Fruit fly (Drosophila melanogaster): ENCODE results near the gene CG13308.

dm6 chr3L:8825560-8825959 lies 17.2 kb downstream of the CG13308 start:
- TF ChIP-seq Dip2 (GFP tag; IDR thresholded peaks at IDR 0.05) (no peak), Hand (GFP tag; optimal IDR thresholded peaks at IDR 0.05) (no peak), trem (tag; optimal IDR thresholded peaks at IDR 0.05) (no peak), Trl (optimal IDR thresholded peaks at IDR 0.05) (no peak), Trl (GFP tag; optimal IDR thresholded peaks at IDR 0.05) (no peak)
